Fruit fly (Drosophila melanogaster): ENCODE data around the gene CG12995.

DNA sequence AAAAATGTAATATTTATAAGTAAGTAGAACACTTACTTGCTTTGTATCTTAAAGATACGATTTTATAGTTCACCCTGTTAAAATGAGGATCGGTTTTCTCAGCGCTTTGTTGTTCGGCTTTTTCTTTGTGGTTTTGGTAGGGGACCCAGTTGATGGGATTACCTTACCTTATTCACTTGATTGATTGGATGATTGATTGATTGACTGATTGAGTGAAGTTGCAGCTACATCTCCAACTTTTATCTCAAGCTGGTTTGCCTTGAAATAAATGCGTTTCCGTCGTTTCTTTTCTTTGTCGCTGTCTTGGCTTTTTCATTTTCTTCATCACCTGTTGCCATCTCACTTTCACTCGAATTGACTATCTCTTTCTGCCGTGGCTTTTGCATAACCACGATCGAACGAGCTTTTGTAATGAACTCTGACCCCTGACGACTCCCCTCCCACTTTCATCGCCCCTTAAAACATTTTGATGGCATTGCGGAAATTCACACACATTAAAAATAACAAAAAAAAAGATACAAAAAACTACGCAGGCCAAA lies 37.0 kb downstream of the CG12995 start:
- TF ChIP-seq Hnf4 (GFP tag; optimal IDR thresholded peaks at IDR 0.05) (no peak), N (GFP tag; optimal IDR thresholded peaks at IDR 0.05) (no peak), sv (GFP tag; optimal IDR thresholded peaks at IDR 0.05) (no peak), tai (GFP tag; optimal IDR thresholded peaks at IDR 0.05) (no peak), rgr (GFP tag; optimal IDR thresholded peaks at IDR 0.05) (no peak), fru (GFP tag; optimal IDR thresholded peaks at IDR 0.05) (no peak), pan (optimal IDR thresholded peaks at IDR 0.05) (no peak)
